Worm (Caenorhabditis elegans) whole organism, late embryonic: Measurements from ENCODE around the gene otpl-7.

Source experiments
- C08G9.2 ChIP-seq: sonication (generic microtip); optimal IDR thresholded peaks from 2 replicates; lab custom pipeline; 2016; ENCODE audit warnings: mild to moderate bottlenecking, missing genetic modification characterization, moderate library complexity, missing compliant biosample characterization
- K02D7.2 ChIP-seq: sonication (generic microtip); optimal IDR thresholded peaks from 2 replicates; lab custom pipeline; 2017; ENCODE audit warnings: mild to moderate bottlenecking, missing genetic modification characterization, missing compliant biosample characterization
- K09A11.1 ChIP-seq: sonication (generic microtip); optimal IDR thresholded peaks from 2 replicates; lab custom pipeline; 2017; ENCODE audit warnings: antibody characterized with exemption, mild to moderate bottlenecking, missing genetic modification characterization, missing compliant biosample characterization; ENCODE audit not compliant: insufficient read depth
- T23F11.4 ChIP-seq: fragments of 200-800 bp; sonication (Bioruptor generic); optimal IDR thresholded peaks from 2 replicates; lab custom pipeline; 2018; ENCODE audit warnings: mild to moderate bottlenecking, missing genetic modification characterization, missing compliant biosample characterization
- ahr-1 ChIP-seq: sonication (generic microtip); optimal IDR thresholded peaks from 2 replicates; lab custom pipeline; 2016; ENCODE audit warnings: missing genetic modification characterization, missing compliant biosample characterization
- ceh-14 ChIP-seq: sonication (generic microtip); optimal IDR thresholded peaks from 2 replicates; lab custom pipeline; 2016; ENCODE audit warnings: missing genotype, missing genetic modification characterization, missing compliant biosample characterization
- ceh-19 ChIP-seq: fragments of 200-800 bp; sonication (Bioruptor generic); optimal IDR thresholded peaks from 2 replicates; lab custom pipeline; 2018; ENCODE audit warnings: mild to moderate bottlenecking, missing genetic modification characterization, missing compliant biosample characterization
- ceh-30 ChIP-seq: fragments of 150-350 bp; optimal IDR thresholded peaks from 2 replicates; lab custom pipeline; 2014; ENCODE audit warnings: missing biosample characterization, missing genetic modification characterization
- ceh-31 ChIP-seq: sonication (generic microtip); optimal IDR thresholded peaks from 2 replicates; lab custom pipeline; 2016; ENCODE audit warnings: missing genetic modification characterization, missing compliant biosample characterization
- ceh-34 ChIP-seq: sonication (generic microtip); optimal IDR thresholded peaks from 2 replicates; lab custom pipeline; 2016; ENCODE audit warnings: mild to moderate bottlenecking, missing genetic modification characterization, missing compliant biosample characterization
- ceh-6 ChIP-seq: fragments of 200-800 bp; sonication (Bioruptor generic); optimal IDR thresholded peaks from 2 replicates; lab custom pipeline; 2018; ENCODE audit warnings: mild to moderate bottlenecking, missing genetic modification characterization, missing compliant biosample characterization
- che-1 ChIP-seq: sonication (generic microtip); optimal IDR thresholded peaks from 2 replicates; lab custom pipeline; 2016; ENCODE audit warnings: mild to moderate bottlenecking, missing genetic modification characterization, missing compliant biosample characterization
- dmd-4 ChIP-seq: sonication (generic microtip); optimal IDR thresholded peaks from 2 replicates; lab custom pipeline; 2016; ENCODE audit warnings: borderline replicate concordance, missing genetic modification characterization, missing compliant biosample characterization
- dve-1 ChIP-seq: sonication (generic microtip); optimal IDR thresholded peaks from 2 replicates; lab custom pipeline; 2017; ENCODE audit warnings: antibody characterized with exemption, mild to moderate bottlenecking, missing genetic modification characterization, missing compliant biosample characterization
- elt-2 ChIP-seq: sonication (generic microtip); optimal IDR thresholded peaks from 2 replicates; lab custom pipeline; 2016; ENCODE audit warnings: missing genetic modification reagents, missing genetic modification characterization, missing compliant biosample characterization
- ets-4 ChIP-seq: sonication (generic microtip); optimal IDR thresholded peaks from 2 replicates; lab custom pipeline; 2016; ENCODE audit warnings: missing genetic modification characterization, missing compliant biosample characterization
- eyg-1 ChIP-seq: sonication (generic microtip); optimal IDR thresholded peaks from 2 replicates; lab custom pipeline; 2016; ENCODE audit warnings: missing genotype, missing genetic modification characterization, missing compliant biosample characterization
- fax-1 ChIP-seq: sonication (generic microtip); optimal IDR thresholded peaks from 2 replicates; lab custom pipeline; 2016; ENCODE audit warnings: missing genotype, missing genetic modification characterization, missing compliant biosample characterization
- fkh-10 ChIP-seq: fragments of 150-350 bp; optimal IDR thresholded peaks from 2 replicates; lab custom pipeline; 2014; ENCODE audit warnings: missing biosample characterization, missing genetic modification reagents, missing genetic modification characterization
- fkh-6 ChIP-seq: sonication (generic microtip); optimal IDR thresholded peaks from 2 replicates; lab custom pipeline; 2016; ENCODE audit warnings: missing genetic modification characterization, missing compliant biosample characterization
- hlh-13 ChIP-seq: fragments of 200-800 bp; sonication (Bioruptor generic); optimal IDR thresholded peaks from 2 replicates; lab custom pipeline; 2018; ENCODE audit warnings: mild to moderate bottlenecking, missing genetic modification characterization, missing compliant biosample characterization
- lim-6 ChIP-seq: sonication (generic microtip); optimal IDR thresholded peaks from 2 replicates; lab custom pipeline; 2016; ENCODE audit warnings: missing genetic modification characterization, missing compliant biosample characterization
- lin-11 ChIP-seq: fragments of 200-800 bp; sonication (Bioruptor generic); optimal IDR thresholded peaks from 2 replicates; lab custom pipeline; 2018; ENCODE audit warnings: mild to moderate bottlenecking, missing genetic modification characterization, missing compliant biosample characterization
- mec-3 ChIP-seq: sonication (generic microtip); optimal IDR thresholded peaks from 2 replicates; lab custom pipeline; 2016; ENCODE audit warnings: borderline replicate concordance, missing genetic modification characterization, missing compliant biosample characterization
- nhr-11 ChIP-seq: fragments of 150-350 bp; optimal IDR thresholded peaks from 2 replicates; lab custom pipeline; 2014; ENCODE audit warnings: missing biosample characterization, missing genetic modification characterization
- npax-4 ChIP-seq: sonication (generic microtip); optimal IDR thresholded peaks from 2 replicates; lab custom pipeline; 2016; ENCODE audit warnings: missing genetic modification characterization, missing compliant biosample characterization
- pag-3 ChIP-seq: sonication (generic microtip); optimal IDR thresholded peaks from 2 replicates; lab custom pipeline; 2016; ENCODE audit warnings: missing compliant biosample characterization, missing genetic modification characterization, borderline replicate concordance
- pat-9 ChIP-seq: fragments of 200-800 bp; sonication (Bioruptor generic); optimal IDR thresholded peaks from 2 replicates; lab custom pipeline; 2018; ENCODE audit warnings: mild to moderate bottlenecking, missing genetic modification characterization, moderate library complexity, missing compliant biosample characterization
- pha-2 ChIP-seq: sonication (generic microtip); optimal IDR thresholded peaks from 2 replicates; lab custom pipeline; 2017; ENCODE audit warnings: mild to moderate bottlenecking, missing genetic modification characterization, missing compliant biosample characterization
- pha-4 ChIP-seq: fragments of 150-350 bp; optimal IDR thresholded peaks from 2 replicates; lab custom pipeline; 2018; ENCODE audit warnings: missing biosample characterization, missing genetic modification reagents, missing genetic modification characterization
- pros-1 ChIP-seq: fragments of 150-350 bp; optimal IDR thresholded peaks from 2 replicates; lab custom pipeline; 2014; ENCODE audit warnings: missing biosample characterization, missing genetic modification reagents, missing genetic modification characterization
- sdc-2 ChIP-seq: sonication (generic microtip); optimal IDR thresholded peaks from 2 replicates; lab custom pipeline; 2016; ENCODE audit warnings: missing genotype, missing genetic modification characterization, missing compliant biosample characterization
- sox-2 ChIP-seq: fragments of 200-800 bp; sonication (Bioruptor generic); IDR thresholded peaks from 2 replicates; pipeline ENCODE4 v1.3.6; 2022; ENCODE audit warnings: missing genetic modification reagents, missing genetic modification characterization, missing compliant biosample characterization
- syd-9 ChIP-seq: sonication (generic microtip); optimal IDR thresholded peaks from 2 replicates; lab custom pipeline; 2016; ENCODE audit warnings: mild to moderate bottlenecking, missing genetic modification characterization, moderate library complexity, missing compliant biosample characterization
- unc-3 ChIP-seq, 2 experiments: fragments of 200-800 bp in 1 of 2; sonication (Bioruptor generic) in 1 of 2; sonication (generic microtip) in 1 of 2; conservative IDR thresholded peaks in 1 of 2; optimal IDR thresholded peaks in 1 of 2; 2 replicates each; pipeline versions ENCODE4 v1.3.6 to Lab custom; 2016 to 2022; ENCODE audit warnings: missing compliant biosample characterization in 2 of 2, missing genetic modification characterization in 2 of 2, missing genetic modification reagents in 1 of 2
- unc-55 ChIP-seq: sonication (generic microtip); optimal IDR thresholded peaks from 2 replicates; lab custom pipeline; 2017; ENCODE audit warnings: missing biosample characterization, missing genetic modification reagents, missing genetic modification characterization
- zip-5 ChIP-seq: sonication (generic microtip); optimal IDR thresholded peaks from 2 replicates; lab custom pipeline; 2016; ENCODE audit warnings: missing genetic modification characterization, missing compliant biosample characterization
- ztf-16 ChIP-seq: sonication (generic microtip); optimal IDR thresholded peaks from 2 replicates; lab custom pipeline; 2017; ENCODE audit warnings: missing genetic modification characterization, missing compliant biosample characterization

otpl-7 gene

DNA sequence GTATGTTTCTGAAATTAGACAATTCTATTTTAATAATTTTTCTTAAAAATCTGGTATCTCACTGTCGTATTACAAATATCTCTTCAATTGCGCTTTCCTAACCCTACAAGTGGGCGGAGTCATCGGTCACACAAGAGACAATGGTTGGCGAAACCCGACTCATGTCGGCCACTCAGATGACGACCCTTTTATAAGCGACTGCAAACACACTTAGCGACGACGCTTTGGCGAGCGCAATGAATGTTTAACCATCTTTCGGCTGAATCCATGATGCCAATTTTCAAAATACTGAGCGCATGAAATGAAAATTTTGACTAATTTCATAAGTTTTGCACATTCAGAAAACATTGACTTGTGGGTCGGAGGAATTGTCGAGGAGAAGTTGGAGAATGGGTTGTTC lies 21.0 kb upstream of the otpl-7 start (continued):
- TF ChIP-seq nhr-11 (tag; lab: Kevin White, UChicago) (peak; percentile 28), fkh-6 (tag; lab: Kevin White, UChicago) (peak; percentile 98), ceh-34 (tag; lab: Kevin White, UChicago) (peak; percentile 98), pat-9 (tag; lab: Kevin White, UChicago) (peak; percentile 99), ets-4 (tag; lab: Kevin White, UChicago) (peak; percentile 96), sdc-2 (tag; lab: Kevin White, UChicago) (peak; percentile 93), fax-1 (tag; lab: Kevin White, UChicago) (peak; percentile 98), syd-9 (peak; percentile 99), ceh-30 (tag; lab: Kevin White, UChicago) (peak; percentile 98), elt-2 (tag; lab: Kevin White, UChicago) (peak; percentile 99), pros-1 (tag; lab: Kevin White, UChicago) (peak; percentile 71), lim-6 (tag; lab: Kevin White, UChicago) (peak; percentile 98), unc-3 (GFP tag; conservative IDR thresholded peaks at IDR 0.05; lab: Robert Waterston, UW) (peak; percentile 99), unc-3 (tag; optimal IDR thresholded peaks at IDR 0.05; lab: Kevin White, UChicago) (peak; percentile 98), ceh-31 (tag; lab: Kevin White, UChicago) (peak; percentile 97), lin-11 (peak; percentile 96), ceh-6 (peak; percentile 99), npax-4 (tag; lab: Kevin White, UChicago) (peak; percentile 98), ceh-14 (tag; lab: Kevin White, UChicago) (peak; percentile 99), dmd-4 (peak; percentile 99), K09A11.1 (tag; lab: Kevin White, UChicago) (peak; percentile 95), T23F11.4 (GFP tag; lab: Kevin White, UChicago) (peak; percentile 99), zip-5 (tag; lab: Kevin White, UChicago) (peak; percentile 92), ahr-1 (peak; percentile 98), K02D7.2 (peak; percentile 99)

DNA sequence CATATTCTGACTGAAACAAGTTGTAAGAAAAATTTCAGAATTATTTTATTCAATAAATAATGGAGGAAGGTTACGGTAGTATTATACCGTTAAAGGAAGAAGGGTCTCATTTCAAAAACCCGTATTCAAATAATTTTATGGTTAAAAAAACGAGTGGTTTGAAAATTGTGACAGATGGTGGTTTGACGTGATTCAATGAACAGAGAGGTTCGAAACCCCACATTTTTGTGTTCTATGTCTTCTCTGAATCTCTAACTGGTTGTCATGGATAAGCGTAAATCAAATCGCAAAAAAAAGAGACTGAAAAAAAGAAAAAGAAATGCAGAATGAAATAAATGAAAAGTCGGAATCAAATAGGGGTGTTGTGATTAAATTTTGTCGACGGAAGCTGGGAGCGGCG lies 14.0 kb upstream of the otpl-7 start, which contains the start of gene ZK994.6:
Gene ZK994.6 (minus strand): TSS at position 101 of the 400 bp plus-strand sequence.
- no peak for TF ChIP-seq eyg-1 (tag; lab: Kevin White, UChicago)
- no peak for TF ChIP-seq che-1
- TF ChIP-seq sox-2, result no peak
- no peak for TF ChIP-seq syd-9
- no peak for TF ChIP-seq ceh-34 (tag; lab: Kevin White, UChicago)
- no peak for TF ChIP-seq hlh-13 (GFP tag; lab: Kevin White, UChicago)
- no peak for TF ChIP-seq K02D7.2

DNA sequence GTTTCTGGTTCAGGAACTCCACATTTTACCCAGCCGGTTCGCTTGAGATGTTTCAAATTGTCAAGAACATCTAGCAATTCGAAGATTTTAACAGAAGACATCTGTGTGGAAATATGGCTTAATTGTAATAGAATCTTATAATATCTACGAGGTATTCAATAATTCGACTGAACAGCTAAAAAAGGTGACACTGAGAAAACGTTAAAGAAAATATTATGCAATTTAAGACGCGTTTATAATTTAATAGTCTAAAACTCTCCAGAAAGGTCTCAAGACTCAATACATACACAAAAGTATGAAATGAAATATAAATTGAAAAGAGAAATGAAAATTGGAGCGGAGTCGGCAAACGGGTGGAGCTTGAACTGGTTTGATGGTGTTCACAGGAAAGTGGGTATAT lies 7.9 kb upstream of the otpl-7 start, which contains the start of gene F45F2.9:
Gene F45F2.9 (minus strand): TSS at position 101 of the 400 bp plus-strand sequence.
- TF ChIP-seq unc-55, result no peak
- TF ChIP-seq fkh-6 (tag; lab: Kevin White, UChicago), result no peak
- TF ChIP-seq T23F11.4 (GFP tag; lab: Kevin White, UChicago), result no peak
- TF ChIP-seq elt-2 (tag; lab: Kevin White, UChicago), result no peak
- no peak for TF ChIP-seq pha-4 (tag; lab: Kevin White, UChicago)
- no peak for TF ChIP-seq fax-1 (tag; lab: Kevin White, UChicago)
- TF ChIP-seq pha-2, result no peak
- TF ChIP-seq che-1, result no peak
- no peak for TF ChIP-seq pag-3
- TF ChIP-seq C08G9.2, result no peak
- TF ChIP-seq dve-1 (tag; lab: Kevin White, UChicago), result no peak
- no peak for TF ChIP-seq fkh-10
- no peak for TF ChIP-seq ets-4 (tag; lab: Kevin White, UChicago)
- TF ChIP-seq eyg-1 (tag; lab: Kevin White, UChicago), result no peak
- no peak for TF ChIP-seq mec-3 (tag; lab: Kevin White, UChicago)
- no peak for TF ChIP-seq pat-9 (tag; lab: Kevin White, UChicago)
- no peak for TF ChIP-seq ztf-16 (tag; lab: Kevin White, UChicago)
- no peak for TF ChIP-seq ceh-19 (GFP tag; lab: Kevin White, UChicago)
- TF ChIP-seq, all 69 proteins: peak for 0
